Fruit fly (Drosophila melanogaster) whole organism, embryonic: ENCODE results near the gene CG6511.

Experiments used
- Abd-B ChIP-seq: fragments of 200-800 bp; sonication (Bioruptor generic); optimal IDR thresholded peaks from 2 replicates; lab custom pipeline; 2018; ENCODE audit warnings: missing biosample characterization, mild to moderate bottlenecking, missing genetic modification characterization, moderate library complexity
- B-H1 ChIP-seq: fragments of 200-800 bp; sonication (Bioruptor generic); IDR thresholded peaks from 3 replicates; pipeline ENCODE4 v1.3.6; 2022; ENCODE audit warnings: missing biosample characterization, missing genetic modification characterization
- CG1024 ChIP-seq: fragments of 200-800 bp; sonication (Bioruptor generic); IDR thresholded peaks from 2 replicates; pipeline ENCODE4 v1.3.6; 2022; ENCODE audit warnings: missing biosample characterization, missing genetic modification characterization
- CG10979 ChIP-seq: fragments of 200-800 bp; sonication (Bioruptor generic); optimal IDR thresholded peaks from 2 replicates; lab custom pipeline; 2018; ENCODE audit warnings: missing biosample characterization, mild to moderate bottlenecking, missing genetic modification characterization, moderate library complexity
- CG12155 ChIP-seq: fragments of 200-800 bp; sonication (Bioruptor generic); optimal IDR thresholded peaks from 3 replicates; lab custom pipeline; 2016; ENCODE audit warnings: missing biosample characterization, missing genetic modification characterization
- CG12942 ChIP-seq: fragments of 200-800 bp; sonication (Bioruptor generic); optimal IDR thresholded peaks from 3 replicates; lab custom pipeline; 2016; ENCODE audit warnings: missing biosample characterization, missing genetic modification characterization
- CG15696 ChIP-seq: fragments of 200-800 bp; sonication (Bioruptor generic); optimal IDR thresholded peaks from 2 replicates; lab custom pipeline; 2019; ENCODE audit warnings: missing biosample characterization, mild to moderate bottlenecking, missing genetic modification characterization, moderate library complexity
- CG1603 ChIP-seq: fragments of 200-800 bp; sonication (Bioruptor generic); optimal IDR thresholded peaks from 2 replicates; lab custom pipeline; 2019; ENCODE audit warnings: missing biosample characterization, mild to moderate bottlenecking, missing genetic modification characterization, moderate library complexity
- CG16815 ChIP-seq: fragments of 200-800 bp; sonication (Bioruptor generic); optimal IDR thresholded peaks from 3 replicates; lab custom pipeline; 2017; ENCODE audit warnings: missing biosample characterization, mild to moderate bottlenecking, missing genetic modification characterization
- CG32772 ChIP-seq: fragments of 200-800 bp; sonication (Bioruptor generic); IDR thresholded peaks from 2 replicates; pipeline ENCODE4 v1.3.6; 2022; ENCODE audit warnings: missing biosample characterization, missing genetic modification characterization
- CG3847 ChIP-seq: fragments of 200-800 bp; sonication (Bioruptor generic); IDR thresholded peaks from 2 replicates; pipeline ENCODE4 v1.3.6; 2022; ENCODE audit warnings: missing biosample characterization, missing genetic modification characterization
- CG4404 ChIP-seq: fragments of 200-800 bp; sonication (Bioruptor generic); IDR thresholded peaks from 2 replicates; pipeline ENCODE4 v1.3.6; 2022; ENCODE audit warnings: missing biosample characterization, missing genetic modification characterization
- CG4424 ChIP-seq: fragments of 200-800 bp; sonication (Bioruptor generic); optimal IDR thresholded peaks from 3 replicates; lab custom pipeline; 2016; ENCODE audit warnings: missing biosample characterization, missing genetic modification characterization
- CG6791 ChIP-seq: fragments of 200-800 bp; sonication (Bioruptor generic); IDR thresholded peaks from 3 replicates; pipeline ENCODE4 v1.3.6; 2022; ENCODE audit warnings: missing biosample characterization, missing genetic modification characterization; ENCODE audit not compliant: partially characterized antibody
- CG7357 ChIP-seq: fragments of 200-800 bp; sonication (Bioruptor generic); IDR thresholded peaks from 3 replicates; pipeline ENCODE4 v1.3.6; 2022; ENCODE audit warnings: missing biosample characterization, missing genetic modification characterization
- CG7839 ChIP-seq: fragments of 200-800 bp; sonication (Bioruptor generic); optimal IDR thresholded peaks from 3 replicates; lab custom pipeline; 2018; ENCODE audit warnings: missing biosample characterization, mild to moderate bottlenecking, missing genetic modification characterization, moderate library complexity
- CG8290 ChIP-seq, 3 experiments: fragments of 200-800 bp; sonication (Bioruptor generic); optimal IDR thresholded peaks; 2 replicates each; lab custom pipeline; 2016 to 2019; ENCODE audit warnings: missing biosample characterization in 3 of 3, missing genetic modification characterization in 3 of 3, mild to moderate bottlenecking in 2 of 3, moderate library complexity in 1 of 3
- CG9609 ChIP-seq: fragments of 200-800 bp; sonication (Bioruptor generic); optimal IDR thresholded peaks from 3 replicates; lab custom pipeline; 2016; ENCODE audit warnings: missing biosample characterization, missing genetic modification characterization
- CG9932 ChIP-seq: fragments of 200-800 bp; sonication (Bioruptor generic); IDR thresholded peaks from 2 replicates; pipeline ENCODE4 v1.3.6; 2022; ENCODE audit warnings: missing biosample characterization, missing genetic modification characterization
- Chrac-16 ChIP-seq: fragments of 200-800 bp; sonication (Bioruptor generic); optimal IDR thresholded peaks from 3 replicates; lab custom pipeline; 2016; ENCODE audit warnings: missing biosample characterization, missing genetic modification characterization
- CoRest ChIP-seq: fragments of 200-800 bp; sonication (Bioruptor generic); optimal IDR thresholded peaks from 3 replicates; lab custom pipeline; 2018; ENCODE audit warnings: missing biosample characterization, mild to moderate bottlenecking, missing genetic modification characterization, moderate library complexity
- E2f1 ChIP-seq: fragments of 200-800 bp; sonication (Bioruptor generic); IDR thresholded peaks from 2 replicates; pipeline ENCODE4 v1.3.6; 2022; ENCODE audit warnings: missing biosample characterization, missing genetic modification characterization
- Ets97D ChIP-seq: fragments of 200-800 bp; sonication (Bioruptor generic); optimal IDR thresholded peaks from 3 replicates; lab custom pipeline; 2016; ENCODE audit warnings: missing biosample characterization, missing genetic modification characterization
- H15 ChIP-seq: fragments of 200-800 bp; sonication (Bioruptor generic); IDR thresholded peaks from 3 replicates; pipeline ENCODE4 v1.3.6; 2022; ENCODE audit warnings: missing biosample characterization, missing genetic modification characterization
- H2.0 ChIP-seq: fragments of 200-800 bp; sonication (Bioruptor generic); IDR thresholded peaks from 2 replicates; pipeline ENCODE4 v1.3.6; 2022; ENCODE audit warnings: missing biosample characterization, missing genetic modification characterization
- Hand ChIP-seq: fragments of 200-800 bp; sonication (Bioruptor generic); optimal IDR thresholded peaks from 2 replicates; lab custom pipeline; 2017; ENCODE audit warnings: mild to moderate bottlenecking, missing biosample characterization, missing genetic modification reagents, missing genetic modification characterization
- Kr ChIP-seq: fragments of 200-800 bp; sonication (Bioruptor generic); optimal IDR thresholded peaks from 2 replicates; lab custom pipeline; 2017; ENCODE audit warnings: missing biosample characterization, mild to moderate bottlenecking, missing genetic modification characterization
- Lhr ChIP-seq: fragments of 200-800 bp; sonication (Bioruptor generic); optimal IDR thresholded peaks from 3 replicates; lab custom pipeline; 2017; ENCODE audit warnings: mild to moderate bottlenecking, missing biosample characterization, missing genetic modification reagents, missing genetic modification characterization
- MBD-R2 ChIP-seq: fragments of 200-800 bp; sonication (Bioruptor generic); IDR thresholded peaks from 2 replicates; pipeline ENCODE4 v1.3.6; 2022; ENCODE audit warnings: missing biosample characterization, missing genetic modification characterization
- Med ChIP-seq: fragments of 200-800 bp; sonication (Bioruptor generic); peaks from one replicate; lab custom pipeline; 2016; ENCODE audit warnings: missing biosample characterization, missing genetic modification characterization, mild to moderate bottlenecking, inconsistent platforms, moderate library complexity
- NfI ChIP-seq: fragments of 200-800 bp; sonication (Bioruptor generic); optimal IDR thresholded peaks from 3 replicates; lab custom pipeline; 2018; ENCODE audit warnings: missing biosample characterization, mild to moderate bottlenecking, missing genetic modification characterization, moderate library complexity
- ara ChIP-seq: fragments of 200-800 bp; sonication (Bioruptor generic); IDR thresholded peaks from 2 replicates; pipeline ENCODE4 v1.3.6; 2022; ENCODE audit warnings: missing biosample characterization, missing genetic modification characterization
- bcd ChIP-seq: fragments of 200-800 bp; sonication (Bioruptor generic); optimal IDR thresholded peaks from 2 replicates; lab custom pipeline; 2017; ENCODE audit warnings: missing biosample characterization, mild to moderate bottlenecking, missing genetic modification characterization
- chif ChIP-seq, 2 experiments: fragments of 200-800 bp; sonication (Bioruptor generic); optimal IDR thresholded peaks; 3 replicates each; lab custom pipeline; 2016; ENCODE audit warnings: missing biosample characterization in 2 of 2, missing genetic modification characterization in 2 of 2
- ind ChIP-seq: fragments of 200-800 bp; sonication (Bioruptor generic); optimal IDR thresholded peaks from 3 replicates; lab custom pipeline; 2016; ENCODE audit warnings: missing biosample characterization, missing genetic modification characterization
- jigr1 ChIP-seq: fragments of 200-800 bp; sonication (Bioruptor generic); IDR thresholded peaks from 3 replicates; pipeline ENCODE4 v1.3.6; 2022; ENCODE audit warnings: missing biosample characterization, missing genetic modification characterization
- kay ChIP-seq: fragments of 200-800 bp; sonication (Bioruptor generic); optimal IDR thresholded peaks from 2 replicates; lab custom pipeline; 2016; ENCODE audit warnings: missing biosample characterization, missing genetic modification characterization
- knrl ChIP-seq: fragments of 200-800 bp; sonication (Bioruptor generic); IDR thresholded peaks from 3 replicates; pipeline ENCODE4 v1.3.6; 2022; ENCODE audit warnings: missing biosample characterization, missing genetic modification characterization; ENCODE audit not compliant: partially characterized antibody
- lola ChIP-seq, 3 experiments: fragments of >200 bp in 2 of 3; fragments of 200-800 bp in 1 of 3; sonication (Bioruptor generic) in 1 of 3; optimal IDR thresholded peaks; 2 replicates each; lab custom pipeline; 2017 to 2019; ENCODE audit warnings: missing biosample characterization in 3 of 3, missing genetic modification characterization in 3 of 3, mild to moderate bottlenecking in 1 of 3, moderate library complexity in 1 of 3
- pum ChIP-seq: fragments of 200-800 bp; sonication (Bioruptor generic); optimal IDR thresholded peaks from 2 replicates; lab custom pipeline; 2016; ENCODE audit warnings: missing biosample characterization, missing genetic modification characterization
- sens ChIP-seq: fragments of 200-800 bp; sonication (Bioruptor generic); peaks from one replicate; lab custom pipeline; 2016; ENCODE audit warnings: missing biosample characterization, missing genetic modification characterization
- sisA ChIP-seq: fragments of 200-800 bp; sonication (Bioruptor generic); IDR thresholded peaks from 2 replicates; pipeline ENCODE4 v1.3.6; 2022; ENCODE audit warnings: missing biosample characterization, missing genetic modification characterization
- slbo ChIP-seq: fragments of 200-800 bp; sonication (Bioruptor generic); IDR thresholded peaks from 2 replicates; pipeline ENCODE4 v1.3.6; 2022; ENCODE audit warnings: missing biosample characterization, missing genetic modification characterization
- sob ChIP-seq: fragments of 200-800 bp; sonication (Bioruptor generic); IDR thresholded peaks from 2 replicates; pipeline ENCODE4 v1.3.6; 2022; ENCODE audit warnings: missing biosample characterization, missing genetic modification characterization
- tin ChIP-seq: fragments of 200-800 bp; sonication (Bioruptor generic); optimal IDR thresholded peaks from 3 replicates; lab custom pipeline; 2016; ENCODE audit warnings: missing biosample characterization, missing genetic modification characterization
- trem ChIP-seq: fragments of 200-800 bp; optimal IDR thresholded peaks from 3 replicates; lab custom pipeline; 2019; ENCODE audit warnings: missing biosample characterization, mild to moderate bottlenecking, missing genetic modification characterization, moderate library complexity
- twi ChIP-seq: fragments of 200-800 bp; optimal IDR thresholded peaks from 2 replicates; lab custom pipeline; 2019; ENCODE audit warnings: missing biosample characterization, mild to moderate bottlenecking, missing genetic modification characterization, moderate library complexity
- yki ChIP-seq: fragments of >200 bp; optimal IDR thresholded peaks from 3 replicates; lab custom pipeline; 2018
- zen ChIP-seq: fragments of 200-800 bp; sonication (Bioruptor generic); optimal IDR thresholded peaks from 3 replicates; lab custom pipeline; 2018; ENCODE audit warnings: missing biosample characterization, mild to moderate bottlenecking, missing genetic modification characterization, moderate library complexity
- zf30C ChIP-seq: fragments of 200-800 bp; sonication (Bioruptor generic); optimal IDR thresholded peaks from 3 replicates; lab custom pipeline; 2018; ENCODE audit warnings: missing biosample characterization, mild to moderate bottlenecking, missing genetic modification characterization

The CG6511 gene

DNA sequence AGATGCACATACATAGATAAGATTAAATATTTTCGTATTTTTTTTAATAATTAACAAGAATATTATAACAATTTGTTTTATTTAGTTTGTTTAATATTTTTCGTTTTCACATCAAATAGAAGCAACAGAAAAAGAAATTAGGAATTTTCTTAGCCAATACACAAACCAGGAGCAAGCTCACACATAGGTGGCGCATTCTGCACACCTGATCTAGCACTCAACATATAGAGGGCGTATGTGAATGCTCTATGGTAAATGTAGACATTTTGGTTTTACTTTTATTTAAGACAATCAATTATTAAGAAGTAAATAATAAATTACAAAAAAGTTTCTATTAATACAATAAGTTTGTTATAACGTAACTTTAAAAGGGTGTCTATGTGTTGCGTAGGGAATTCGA, 27.7 kb downstream of the CG6511 start (continued):
- TF ChIP-seq CG8290 (GFP tag; optimal IDR thresholded peaks at IDR 0.05; lab: Kevin White, UChicago) (peak; percentile 21), CG8290 (tag; optimal IDR thresholded peaks at IDR 0.05; lab: Kevin White, UChicago) (peak in 1 of 2 experiments; percentile 48), CG7357 (GFP tag; lab: Robert Waterston, UW) (no peak), pum (no peak), CG3847 (GFP tag; lab: Robert Waterston, UW) (peak; percentile 53), CG32772 (peak; percentile 48; the same call in 1 of the 2 replicates), yki (lab: Kevin White, UChicago) (no peak), Chrac-16 (peak; percentile 35), tin (GFP tag; lab: Kevin White, UChicago) (peak; percentile 10), CG9609 (GFP tag; lab: Kevin White, UChicago) (no peak), ara (no peak), E2f1 (GFP tag; lab: Robert Waterston, UW) (0 out of 2 replicates have a peak, but pooled peaks have one; percentile 11), CG16815 (GFP tag; lab: Kevin White, UChicago) (peak; percentile 20), CoRest (tag; lab: Kevin White, UChicago) (peak; percentile 23), CG9932 (GFP tag; lab: Robert Waterston, UW) (peak; percentile 74), CG4424 (GFP tag; lab: Kevin White, UChicago) (peak; percentile 9), Hand (GFP tag; lab: Kevin White, UChicago) (no peak), bcd (GFP tag; lab: Kevin White, UChicago) (peak; percentile 25), trem (tag; lab: Kevin White, UChicago) (peak; percentile 18), zen (peak; percentile 22), zf30C (GFP tag; lab: Kevin White, UChicago) (no peak), sob (GFP tag; lab: Robert Waterston, UW) (peak; percentile 51; the same call in 1 of the 2 replicates), H2.0 (GFP tag; lab: Robert Waterston, UW) (peak; percentile 26; the same call in 1 of the 2 replicates), Ets97D (GFP tag; lab: Kevin White, UChicago) (peak; percentile 19), jigr1 (GFP tag; lab: Robert Waterston, UW) (peak; percentile 65; the same call in 1 of the 3 replicates), CG1024 (GFP tag; lab: Robert Waterston, UW) (peak; percentile 11; the same call in 1 of the 2 replicates), CG15696 (peak; percentile 49), chif (GFP tag; optimal IDR thresholded peaks at IDR 0.05; lab: Kevin White, UChicago) (peak in 1 of 2 experiments; percentile 40), CG10979 (no peak), ind (peak; percentile 20), CG7839 (tag; lab: Kevin White, UChicago) (peak; percentile 60), CG12155 (GFP tag; lab: Kevin White, UChicago) (peak; percentile 19), NfI (peak; percentile 32), Kr (GFP tag; lab: Kevin White, UChicago) (no peak), knrl (GFP tag; lab: Robert Waterston, UW) (peak; percentile 51; the same call in 1 of the 3 replicates), CG1603 (tag; lab: Kevin White, UChicago) (peak; percentile 38), Lhr (GFP tag; lab: Kevin White, UChicago) (peak; percentile 31), CG6791 (GFP tag; lab: Robert Waterston, UW) (0 out of 3 replicates have a peak, but pooled peaks have one; percentile 47), twi (no peak), slbo (peak; percentile 80), sens (GFP tag; lab: Kevin White, UChicago) (peak; percentile 37), B-H1 (GFP tag; lab: Robert Waterston, UW) (peak; percentile 28; the same call in 1 of the 3 replicates), CG4404 (GFP tag; lab: Robert Waterston, UW) (0 out of 2 replicates have a peak, but pooled peaks have one; percentile 12), Med (GFP tag; lab: Kevin White, UChicago) (peak; percentile 80), sisA (peak; percentile 57), MBD-R2 (GFP tag; lab: Robert Waterston, UW) (no peak), kay (no peak), Abd-B (GFP tag; lab: Kevin White, UChicago) (peak; percentile 7), H15 (GFP tag; lab: Robert Waterston, UW) (peak; percentile 43; the same call in 1 of the 3 replicates), lola (GFP tag; optimal IDR thresholded peaks at IDR 0.05; lab: Kevin White, UChicago) (no peak), CG12942 (peak; percentile 1)
